Worm (Caenorhabditis elegans) whole organism, young adult: ENCODE measurements around the gene twk-31.

Experiments used
- C06A6.2 ChIP-seq: fragments of 200-800 bp; sonication (Bioruptor generic); conservative IDR thresholded peaks from 2 replicates; pipeline ENCODE4 v1.3.6; 2022; ENCODE audit warnings: missing genetic modification characterization, missing compliant biosample characterization
- F37B4.10 ChIP-seq: fragments of 200-800 bp; sonication (Bioruptor generic); IDR thresholded peaks from 2 replicates; pipeline ENCODE4 v1.3.6; 2022; ENCODE audit warnings: missing genetic modification characterization, missing compliant biosample characterization
- attf-5 ChIP-seq: fragments of 200-800 bp; sonication (Bioruptor generic); optimal IDR thresholded peaks from 2 replicates; lab custom pipeline; 2018; ENCODE audit warnings: mild to moderate bottlenecking, missing genetic modification characterization, missing compliant biosample characterization
- fkh-3 ChIP-seq: sonication (generic microtip); optimal IDR thresholded peaks from 2 replicates; lab custom pipeline; 2016; ENCODE audit warnings: mild to moderate bottlenecking, missing genetic modification characterization, missing compliant biosample characterization
- hlh-26 ChIP-seq: fragments of 200-800 bp; sonication (Bioruptor generic); conservative IDR thresholded peaks from 2 replicates; pipeline ENCODE4 v1.3.6; 2022; ENCODE audit warnings: missing genetic modification reagents, missing genetic modification characterization, missing compliant biosample characterization
- lin-40 ChIP-seq: sonication (generic microtip); optimal IDR thresholded peaks from 2 replicates; lab custom pipeline; 2016; ENCODE audit warnings: missing genetic modification characterization, mild to moderate bottlenecking, missing compliant biosample characterization, missing genotype, missing genetic modification reagents
- pha-4 ChIP-seq: fragments of 150-350 bp; sonication (generic microtip); optimal IDR thresholded peaks from 2 replicates; lab custom pipeline; 2014; ENCODE audit warnings: missing biosample characterization, missing genetic modification reagents, missing genetic modification characterization
- snpc-1.1 ChIP-seq: sonication (generic microtip); optimal IDR thresholded peaks from 2 replicates; lab custom pipeline; 2017; ENCODE audit warnings: missing genetic modification characterization, mild to moderate bottlenecking, missing compliant biosample characterization, antibody characterized with exemption, moderate library complexity, missing genotype, missing genetic modification reagents; ENCODE audit not compliant: insufficient read depth
- unc-130 ChIP-seq: sonication (generic microtip); optimal IDR thresholded peaks from 2 replicates; lab custom pipeline; 2016; ENCODE audit warnings: missing genetic modification reagents, missing genetic modification characterization, missing compliant biosample characterization
- unc-62 ChIP-seq: fragments of 150-350 bp; optimal IDR thresholded peaks from 2 replicates; lab custom pipeline; 2014; ENCODE audit warnings: missing biosample characterization, missing genetic modification reagents, missing genetic modification characterization

ce11 chrIII:11405049-11405448 is 5.4 kb upstream of the twk-31 start, which contains the start of gene Y47D3B.4:
- no peak for TF ChIP-seq F37B4.10
- no peak for TF ChIP-seq pha-4 (tag; lab: Kevin White, UChicago)
- TF ChIP-seq lin-40 (tag; lab: Kevin White, UChicago), result no peak
- TF ChIP-seq fkh-3 (tag; lab: Kevin White, UChicago), result no peak
- no peak for TF ChIP-seq attf-5 (GFP tag; lab: Kevin White, UChicago)
- no peak for TF ChIP-seq unc-130
- no peak for TF ChIP-seq snpc-1.1 (tag; lab: Kevin White, UChicago)
- TF ChIP-seq unc-62 (GFP tag; lab: Kevin White, UChicago), result no peak
- TF ChIP-seq hlh-26 (GFP tag; lab: Robert Waterston, UW), result no peak
- TF ChIP-seq C06A6.2, result no peak
